Worm (Caenorhabditis elegans) whole organism, L1 larva: Measurements from ENCODE around the gene F59E11.2.

Source experiments
- egl-27 ChIP-seq, 2 experiments: fragments of 150-350 bp in 1 of 2; sonication (generic microtip); optimal IDR thresholded peaks; 3 replicates each; lab custom pipeline; 2017 to 2018; ENCODE audit warnings: missing biosample characterization in 2 of 2, missing genetic modification characterization in 2 of 2, missing genetic modification reagents in 2 of 2
- irx-1 ChIP-seq: sonication (generic microtip); optimal IDR thresholded peaks from 2 replicates; lab custom pipeline; 2016; ENCODE audit warnings: missing genetic modification characterization, missing compliant biosample characterization
- nhr-12 ChIP-seq: sonication (generic microtip); optimal IDR thresholded peaks from 2 replicates; lab custom pipeline; 2017; ENCODE audit warnings: missing biosample characterization, missing genetic modification characterization
- unc-30 ChIP-seq: sonication (generic microtip); optimal IDR thresholded peaks from 2 replicates; lab custom pipeline; 2017; ENCODE audit warnings: missing biosample characterization, missing genetic modification characterization

ce11 chrV:9013765-9014164 lies 12.5 kb downstream of the F59E11.2 start, which contains the start of gene srh-201:
- TF ChIP-seq unc-30 (tag; lab: Kevin White, UChicago): no peak
- TF ChIP-seq egl-27 (tag; optimal IDR thresholded peaks at IDR 0.05; lab: Kevin White, UChicago): no peak
- TF ChIP-seq nhr-12 (tag; lab: Kevin White, UChicago): no peak
- TF ChIP-seq irx-1: no peak
